Worm (Caenorhabditis elegans) whole organism, L4 larva: ENCODE results near the gene ets-4.

Experiments
- D1046.2 ChIP-seq: fragments of 200-800 bp; sonication (Bioruptor generic); IDR thresholded peaks from 2 replicates; pipeline ENCODE4 v1.3.6; 2022; ENCODE audit warnings: missing genetic modification characterization, missing compliant biosample characterization
- F10B5.3 ChIP-seq: sonication (generic microtip); optimal IDR thresholded peaks from 2 replicates; lab custom pipeline; 2016; ENCODE audit warnings: mild to moderate bottlenecking, missing genetic modification characterization, missing compliant biosample characterization
- F44E2.7 ChIP-seq: fragments of 200-800 bp; sonication (Bioruptor generic); IDR thresholded peaks from 2 replicates; pipeline ENCODE4 v2.1.2; 2022; ENCODE audit warnings: missing genetic modification characterization, missing compliant biosample characterization
- R02D3.7 ChIP-seq: fragments of 150-350 bp; sonication (generic microtip); optimal IDR thresholded peaks from 3 replicates; lab custom pipeline; 2014; ENCODE audit warnings: missing biosample characterization, missing genetic modification characterization
- T26A8.4 ChIP-seq: fragments of 200-800 bp; sonication (Bioruptor generic); IDR thresholded peaks from 2 replicates; pipeline ENCODE4 v1.3.6; 2022; ENCODE audit warnings: missing genetic modification characterization, missing compliant biosample characterization
- Y105C5A.15 ChIP-seq: fragments of 200-800 bp; sonication (Bioruptor generic); IDR thresholded peaks from 2 replicates; pipeline ENCODE4 v1.3.6; 2022; ENCODE audit warnings: missing genetic modification characterization, missing compliant biosample characterization
- Y5F2A.4 ChIP-seq: fragments of 200-800 bp; sonication (Bioruptor generic); optimal IDR thresholded peaks from 2 replicates; lab custom pipeline; 2018; ENCODE audit warnings: mild to moderate bottlenecking, missing genetic modification characterization, missing compliant biosample characterization
- ZK546.5 ChIP-seq, 2 experiments: sonication (generic microtip); optimal IDR thresholded peaks; 2 replicates each; lab custom pipeline; 2017; ENCODE audit warnings: missing biosample characterization in 2 of 2, missing genetic modification characterization in 2 of 2
- aha-1 ChIP-seq: fragments of 150-350 bp; peaks from one replicate; lab custom pipeline; 2014; ENCODE audit warnings: missing biosample characterization, missing genetic modification characterization
- aly-2 ChIP-seq: sonication (generic microtip); optimal IDR thresholded peaks from 2 replicates; lab custom pipeline; 2018; ENCODE audit warnings: missing biosample characterization, missing genetic modification characterization
- ama-1 ChIP-seq: fragments of 150-350 bp; optimal IDR thresholded peaks from 2 replicates; lab custom pipeline; 2014; ENCODE audit warnings: inconsistent platforms, mixed read lengths
- ceh-20 ChIP-seq: fragments of 200-800 bp; sonication (Bioruptor generic); IDR thresholded peaks from 2 replicates; pipeline ENCODE4 v1.3.6; 2022; ENCODE audit warnings: missing genetic modification reagents, missing genetic modification characterization, missing compliant biosample characterization
- ceh-28 ChIP-seq: fragments of 150-350 bp; optimal IDR thresholded peaks from 2 replicates; lab custom pipeline; 2014; ENCODE audit warnings: missing biosample characterization, missing genetic modification reagents, missing genetic modification characterization
- ceh-44 ChIP-seq: fragments of 200-800 bp; sonication (Bioruptor generic); IDR thresholded peaks from 2 replicates; pipeline ENCODE4 v1.3.6; 2022; ENCODE audit warnings: missing genetic modification reagents, missing genetic modification characterization, missing compliant biosample characterization
- ceh-62 ChIP-seq: sonication (generic microtip); optimal IDR thresholded peaks from 2 replicates; lab custom pipeline; 2017; ENCODE audit warnings: missing biosample characterization, missing genetic modification characterization
- ces-1 ChIP-seq: fragments of 150-350 bp; sonication (generic microtip); optimal IDR thresholded peaks from 4 replicates; lab custom pipeline; 2014; ENCODE audit warnings: missing biosample characterization, missing genetic modification reagents, missing genetic modification characterization
- cey-2 ChIP-seq: sonication (generic microtip); optimal IDR thresholded peaks from 3 replicates; lab custom pipeline; 2017; ENCODE audit warnings: missing genetic modification characterization, mild to moderate bottlenecking, missing compliant biosample characterization, antibody characterized with exemption, borderline replicate concordance; ENCODE audit not compliant: insufficient read depth
- ctbp-1 ChIP-seq: fragments of 200-800 bp; sonication (Bioruptor generic); IDR thresholded peaks from 2 replicates; pipeline ENCODE4 v1.3.6; 2022; ENCODE audit warnings: missing genetic modification reagents, missing genetic modification characterization, missing compliant biosample characterization
- daf-16 ChIP-seq, 3 experiments: sonication (generic microtip); optimal IDR thresholded peaks; 2 replicates each; lab custom pipeline; 2016 to 2017; ENCODE audit warnings: missing genetic modification characterization in 3 of 3, missing genetic modification reagents in 3 of 3, mild to moderate bottlenecking in 2 of 3, missing compliant biosample characterization in 2 of 3, missing biosample characterization in 1 of 3, moderate library complexity in 1 of 3
- daf-19 ChIP-seq: fragments of 200-800 bp; sonication (Bioruptor generic); conservative IDR thresholded peaks from 2 replicates; pipeline ENCODE4 v1.3.6; 2022; ENCODE audit warnings: missing genetic modification characterization, missing compliant biosample characterization
- daf-8 ChIP-seq: fragments of 200-800 bp; sonication (Bioruptor generic); IDR thresholded peaks from 2 replicates; pipeline ENCODE4 v1.3.6; 2022; ENCODE audit warnings: missing genetic modification characterization, missing compliant biosample characterization
- dmd-6 ChIP-seq: fragments of 200-800 bp; sonication (Bioruptor generic); IDR thresholded peaks from 2 replicates; pipeline ENCODE4 v1.3.6; 2022; ENCODE audit warnings: missing genetic modification reagents, missing genetic modification characterization, missing compliant biosample characterization
- dmd-8 ChIP-seq: fragments of 200-800 bp; sonication (Bioruptor generic); IDR thresholded peaks from 2 replicates; pipeline ENCODE4 v1.3.6; 2022; ENCODE audit warnings: missing genetic modification characterization, missing compliant biosample characterization
- dpl-1 ChIP-seq: fragments of 150-350 bp; optimal IDR thresholded peaks from 2 replicates; lab custom pipeline; 2014; ENCODE audit warnings: missing biosample characterization, missing genetic modification reagents, missing genetic modification characterization
- dve-1 ChIP-seq: sonication (generic microtip); optimal IDR thresholded peaks from 2 replicates; lab custom pipeline; 2017; ENCODE audit warnings: antibody characterized with exemption, mild to moderate bottlenecking, missing genetic modification characterization, missing compliant biosample characterization; ENCODE audit not compliant: insufficient read depth
- egl-27 ChIP-seq: sonication (generic microtip); optimal IDR thresholded peaks from 3 replicates; lab custom pipeline; 2017; ENCODE audit warnings: missing biosample characterization, missing genetic modification reagents, missing genetic modification characterization
- fkh-10 ChIP-seq: fragments of 150-350 bp; optimal IDR thresholded peaks from 2 replicates; lab custom pipeline; 2014; ENCODE audit warnings: missing biosample characterization, missing genetic modification reagents, missing genetic modification characterization
- hlh-30 ChIP-seq: sonication (generic microtip); optimal IDR thresholded peaks from 2 replicates; lab custom pipeline; 2017; ENCODE audit warnings: antibody characterized with exemption, mild to moderate bottlenecking, missing genetic modification characterization, missing compliant biosample characterization; ENCODE audit not compliant: insufficient read depth
- hmg-1.1 ChIP-seq: fragments of 200-800 bp; sonication (Bioruptor generic); IDR thresholded peaks from 2 replicates; pipeline ENCODE4 v1.3.6; 2022; ENCODE audit warnings: missing genetic modification reagents, missing genetic modification characterization, missing compliant biosample characterization
- lin-1 ChIP-seq: fragments of 200-800 bp; sonication (Bioruptor generic); IDR thresholded peaks from 2 replicates; pipeline ENCODE4 v1.3.6; 2022; ENCODE audit warnings: missing genetic modification reagents, missing genetic modification characterization, missing compliant biosample characterization
- lin-39 ChIP-seq: fragments of 150-350 bp; optimal IDR thresholded peaks from 2 replicates; lab custom pipeline; 2014; ENCODE audit warnings: missing biosample characterization, missing genetic modification reagents, missing genetic modification characterization
- lir-3 ChIP-seq: sonication (generic microtip); optimal IDR thresholded peaks from 2 replicates; lab custom pipeline; 2016; ENCODE audit warnings: mild to moderate bottlenecking, missing genetic modification characterization, missing compliant biosample characterization
- mep-1 ChIP-seq: fragments of 150-350 bp; sonication (generic microtip); optimal IDR thresholded peaks from 3 replicates; lab custom pipeline; 2014; ENCODE audit warnings: missing biosample characterization, missing genetic modification characterization
- mxl-2 ChIP-seq: fragments of 200-800 bp; sonication (Bioruptor generic); conservative IDR thresholded peaks from 2 replicates; pipeline ENCODE4 v1.3.6; 2022; ENCODE audit warnings: missing genetic modification reagents, missing genetic modification characterization, missing compliant biosample characterization
- mxl-3 ChIP-seq: fragments of 200-800 bp; sonication (Bioruptor generic); optimal IDR thresholded peaks from 2 replicates; lab custom pipeline; 2018; ENCODE audit warnings: mild to moderate bottlenecking, missing genetic modification characterization, missing compliant biosample characterization
- nhr-237 ChIP-seq: sonication (generic microtip); optimal IDR thresholded peaks from 2 replicates; lab custom pipeline; 2017; ENCODE audit warnings: missing biosample characterization, missing genetic modification characterization
- nhr-28 ChIP-seq: fragments of 150-350 bp; optimal IDR thresholded peaks from 2 replicates; lab custom pipeline; 2014; ENCODE audit warnings: missing biosample characterization, missing genetic modification characterization
- nhr-41 ChIP-seq: fragments of 200-800 bp; sonication (Bioruptor generic); IDR thresholded peaks from 2 replicates; pipeline ENCODE4 v1.3.6; 2022; ENCODE audit warnings: missing genetic modification reagents, missing genetic modification characterization, missing compliant biosample characterization
- nhr-48 ChIP-seq: sonication (generic microtip); optimal IDR thresholded peaks from 2 replicates; lab custom pipeline; 2016; ENCODE audit warnings: mild to moderate bottlenecking, missing genetic modification characterization, missing compliant biosample characterization
- nhr-76 ChIP-seq: fragments of 150-350 bp; optimal IDR thresholded peaks from 2 replicates; lab custom pipeline; 2014; ENCODE audit warnings: missing biosample characterization, missing genetic modification characterization
- pha-4 ChIP-seq, 2 experiments: fragments of 150-350 bp in 1 of 2; fragments of 200-800 bp in 1 of 2; sonication (Bioruptor generic) in 1 of 2; IDR thresholded peaks in 1 of 2; optimal IDR thresholded peaks in 1 of 2; 2 replicates each; pipeline versions ENCODE4 v1.3.6 to Lab custom; 2014 to 2022; ENCODE audit warnings: missing genetic modification characterization in 2 of 2, missing genetic modification reagents in 2 of 2, missing biosample characterization in 1 of 2, missing compliant biosample characterization in 1 of 2
- tag-97 ChIP-seq: fragments of 200-800 bp; sonication (Bioruptor generic); IDR thresholded peaks from 2 replicates; pipeline ENCODE4 v1.3.6; 2022; ENCODE audit warnings: missing genetic modification characterization, missing compliant biosample characterization
- unc-130 ChIP-seq: sonication (generic microtip); optimal IDR thresholded peaks from 2 replicates; lab custom pipeline; 2016; ENCODE audit warnings: missing genetic modification reagents, missing genetic modification characterization, missing compliant biosample characterization
- unc-39 ChIP-seq: sonication (generic microtip); optimal IDR thresholded peaks from 2 replicates; lab custom pipeline; 2017; ENCODE audit warnings: missing biosample characterization, missing genetic modification characterization
- unc-62 ChIP-seq, 3 experiments: fragments of 150-350 bp in 1 of 3; sonication (generic microtip); optimal IDR thresholded peaks in 2 of 3; peaks in 1 of 3; 1 replicate in 1 of 3; 2 replicates in 2 of 3; lab custom pipeline; 2014 to 2017; ENCODE audit warnings: missing biosample characterization in 3 of 3, missing genetic modification characterization in 3 of 3, missing genetic modification reagents in 3 of 3, missing genotype in 1 of 3
- vab-7 ChIP-seq: fragments of 200-800 bp; sonication (Bioruptor generic); IDR thresholded peaks from 2 replicates; pipeline ENCODE4 v1.3.6; 2022; ENCODE audit warnings: missing genetic modification reagents, missing genetic modification characterization, missing compliant biosample characterization
- zag-1 ChIP-seq: fragments of 150-350 bp; optimal IDR thresholded peaks from 2 replicates; lab custom pipeline; 2014; ENCODE audit warnings: missing biosample characterization, missing genetic modification characterization
- zip-2 ChIP-seq: fragments of 150-350 bp; optimal IDR thresholded peaks from 2 replicates; lab custom pipeline; 2014; ENCODE audit warnings: missing biosample characterization, missing genetic modification characterization

Gene ets-4

DNA sequence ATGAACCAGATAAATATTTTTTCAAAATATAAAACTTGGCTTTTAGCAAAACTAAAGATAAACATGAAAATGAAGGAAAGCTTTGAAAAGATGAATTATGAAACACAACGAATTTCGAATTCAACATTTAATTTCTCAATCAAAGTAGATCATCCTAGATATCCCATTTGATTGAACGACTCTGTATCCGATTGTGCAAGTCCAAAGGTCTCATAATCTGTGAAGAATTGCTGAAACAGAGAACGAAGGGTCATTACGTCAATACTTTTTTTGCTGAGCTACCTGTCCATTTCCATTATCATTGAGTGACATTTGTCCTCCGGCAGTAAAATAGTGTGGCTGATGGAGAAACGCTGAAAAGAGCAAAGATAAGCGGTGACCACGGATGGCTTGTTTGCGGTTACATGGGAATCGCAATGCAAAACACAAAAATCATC, 4.0 kb downstream of the ets-4 start (continued):
- TF ChIP-seq nhr-28 (tag; lab: Kevin White, UChicago) (peak; percentile 77), lin-39 (no peak), ceh-28 (no peak), ceh-44 (GFP tag; lab: Robert Waterston, UW) (no peak), mep-1 (peak; percentile 22), ceh-62 (no peak), zip-2 (tag; lab: Kevin White, UChicago) (no peak), aly-2 (tag; lab: Kevin White, UChicago) (no peak), dve-1 (tag; lab: Kevin White, UChicago) (peak; percentile 72), dmd-8 (no peak), egl-27 (no peak), zag-1 (tag; lab: Kevin White, UChicago) (no peak), R02D3.7 (tag; lab: Kevin White, UChicago) (no peak), hlh-30 (tag; lab: Kevin White, UChicago) (peak; percentile 16), pha-4 (GFP tag; IDR thresholded peaks at IDR 0.05; lab: Robert Waterston, UW) (0 out of 2 replicates have a peak, but pooled peaks have one; percentile 36), pha-4 (tag; optimal IDR thresholded peaks at IDR 0.05; lab: Kevin White, UChicago) (no peak), F10B5.3 (tag; lab: Kevin White, UChicago) (no peak), D1046.2 (GFP tag; lab: Robert Waterston, UW) (no peak), lir-3 (tag; lab: Kevin White, UChicago) (no peak), daf-8 (GFP tag; lab: Robert Waterston, UW) (0 out of 2 replicates have a peak, but pooled peaks have one; percentile 50), ces-1 (GFP tag; lab: Kevin White, UChicago) (no peak), ama-1 (lab: Kevin White, UChicago) (no peak), fkh-10 (GFP tag; lab: Kevin White, UChicago) (no peak), dpl-1 (GFP tag; lab: Kevin White, UChicago) (no peak), Y5F2A.4 (GFP tag; lab: Kevin White, UChicago) (no peak), ZK546.5 (tag; optimal IDR thresholded peaks at IDR 0.05; lab: Kevin White, UChicago) (no peak), hmg-1.1 (no peak), ceh-20 (GFP tag; lab: Robert Waterston, UW) (peak; percentile 38; the same call in 1 of the 2 replicates), vab-7 (no peak), unc-39 (tag; lab: Kevin White, UChicago) (no peak), tag-97 (GFP tag; lab: Robert Waterston, UW) (no peak), mxl-3 (GFP tag; lab: Kevin White, UChicago) (no peak), unc-130 (GFP tag; lab: Kevin White, UChicago) (no peak), nhr-237 (tag; lab: Kevin White, UChicago) (no peak), nhr-48 (tag; lab: Kevin White, UChicago) (peak; percentile 47), nhr-76 (tag; lab: Kevin White, UChicago) (no peak), daf-16 (GFP tag; optimal IDR thresholded peaks at IDR 0.05; lab: Kevin White, UChicago) (peak in 1 of 2 experiments; percentile 38), daf-16 (tag; optimal IDR thresholded peaks at IDR 0.05; lab: Kevin White, UChicago) (peak; percentile 86), Y105C5A.15 (GFP tag; lab: Robert Waterston, UW) (no peak), aha-1 (peak; percentile 92), F44E2.7 (no peak), mxl-2 (GFP tag; lab: Robert Waterston, UW) (0 out of 2 replicates have a peak, but pooled peaks have one; percentile 14), cey-2 (no peak), ctbp-1 (GFP tag; lab: Robert Waterston, UW) (no peak), lin-1 (GFP tag; lab: Robert Waterston, UW) (0 out of 2 replicates have a peak, but pooled peaks have one; percentile 50), T26A8.4 (GFP tag; lab: Robert Waterston, UW) (no peak; the same call in none of the 2 replicates), dmd-6 (peak; percentile 78), unc-62 (GFP tag; optimal IDR thresholded peaks at IDR 0.05 in 1 of 2; lab: Kevin White, UChicago) (peak; percentile 6 to 57), unc-62 (tag; optimal IDR thresholded peaks at IDR 0.05; lab: Kevin White, UChicago) (no peak), daf-19 (GFP tag; lab: Robert Waterston, UW) (no peak), nhr-41 (GFP tag; lab: Robert Waterston, UW) (0 out of 2 replicates have a peak, but pooled peaks have one; percentile 19)
